Fruit fly (Drosophila melanogaster): Measurements from ENCODE around the gene CG6380.

CG6380 gene

dm6 chr2L:17243101-17243780 is 48.8 kb downstream of the CG6380 start (continued):
- TF ChIP-seq abd-A (tag; optimal IDR thresholded peaks at IDR 0.05) (peak; percentile 40), Eip74EF (GFP tag; optimal IDR thresholded peaks at IDR 0.05) (peak in 1 of 2 experiments; percentile 50), Oaz (GFP tag; IDR thresholded peaks at IDR 0.05) (no peak), klu (GFP tag; IDR thresholded peaks at IDR 0.05) (no peak), Six4 (GFP tag; optimal IDR thresholded peaks at IDR 0.05) (peak; percentile 50), croc (GFP tag; conservative IDR thresholded peaks at IDR 0.05) (peak; percentile 75), Ssrp (tag; optimal IDR thresholded peaks at IDR 0.05) (peak; percentile 73), Blimp-1 (GFP tag; optimal IDR thresholded peaks at IDR 0.05) (peak; percentile 91), CG18599 (GFP tag; optimal IDR thresholded peaks at IDR 0.05) (peak; percentile 65), nmo (GFP tag; optimal IDR thresholded peaks at IDR 0.05) (peak; percentile 80), lola (GFP tag; optimal IDR thresholded peaks at IDR 0.05) (peak in 1 of 3 experiments; percentile 42), Ada2b (GFP tag; IDR thresholded peaks at IDR 0.05) (peak; percentile 30; the same call in 1 of the 2 replicates), CG32772 (GFP tag; IDR thresholded peaks at IDR 0.05) (peak; percentile 54), sc (optimal IDR thresholded peaks at IDR 0.05) (no peak), sc (GFP tag; optimal IDR thresholded peaks at IDR 0.05) (no peak), sens-2 (GFP tag; IDR thresholded peaks at IDR 0.05) (no peak), seq (GFP tag; IDR thresholded peaks at IDR 0.05) (0 out of 2 replicates have a peak, but pooled peaks have one; percentile 15), ara (GFP tag; IDR thresholded peaks at IDR 0.05) (peak; percentile 80), so (GFP tag; IDR thresholded peaks at IDR 0.05) (peak; percentile 60; the same call in 1 of the 3 replicates), otp (GFP tag; IDR thresholded peaks at IDR 0.05) (0 out of 3 replicates have a peak, but pooled peaks have one; percentile 45), Pdp1 (GFP tag; optimal IDR thresholded peaks at IDR 0.05) (peak in 1 of 2 experiments; percentile 45), Hr39 (optimal IDR thresholded peaks at IDR 0.05) (no peak), scrt (GFP tag; optimal IDR thresholded peaks at IDR 0.05) (peak; percentile 11), ssp (GFP tag; IDR thresholded peaks at IDR 0.05) (peak; percentile 23; the same call in 1 of the 2 replicates), Xrp1 (GFP tag; IDR thresholded peaks at IDR 0.05) (peak; percentile 88), prd (optimal IDR thresholded peaks at IDR 0.05) (no peak), prd (GFP tag; IDR thresholded peaks at IDR 0.05) (peak; percentile 75), onecut (GFP tag; IDR thresholded peaks at IDR 0.05) (peak; percentile 9; the same call in 1 of the 2 replicates), CG7839 (tag; optimal IDR thresholded peaks at IDR 0.05) (peak; percentile 75), D19A (tag; optimal IDR thresholded peaks at IDR 0.05) (peak; percentile 40), Hr51 (GFP tag; optimal IDR thresholded peaks at IDR 0.05) (peak in 1 of 2 experiments; percentile 34), CG12391 (tag; optimal IDR thresholded peaks at IDR 0.05) (peak; percentile 5), Dbx (GFP tag; IDR thresholded peaks at IDR 0.05) (no peak), CG2199 (GFP tag; IDR thresholded peaks at IDR 0.05) (no peak), mirr (GFP tag; optimal IDR thresholded peaks at IDR 0.05) (no peak), unpg (GFP tag; optimal IDR thresholded peaks at IDR 0.05) (peak; percentile 34), ap (GFP tag; IDR thresholded peaks at IDR 0.05) (0 out of 2 replicates have a peak, but pooled peaks have one; percentile 28), zfh2 (GFP tag; optimal IDR thresholded peaks at IDR 0.05) (no peak), CG14014 (GFP tag; IDR thresholded peaks at IDR 0.05) (no peak), sqz (GFP tag; optimal IDR thresholded peaks at IDR 0.05) (peak; percentile 28), dmrt11E (tag; optimal IDR thresholded peaks at IDR 0.05) (peak; percentile 50), Oli (tag; optimal IDR thresholded peaks at IDR 0.05) (peak; percentile 24), CG5953 (GFP tag; IDR thresholded peaks at IDR 0.05) (0 out of 2 replicates have a peak, but pooled peaks have one; percentile 31), CG17186 (GFP tag; optimal IDR thresholded peaks at IDR 0.05) (peak; percentile 21), CG15696 (tag; optimal IDR thresholded peaks at IDR 0.05) (peak; percentile 57), pnt (GFP tag; optimal IDR thresholded peaks at IDR 0.05) (peak; percentile 34), CG11398 (GFP tag; optimal IDR thresholded peaks at IDR 0.05) (no peak), CG34422 (GFP tag; IDR thresholded peaks at IDR 0.05) (0 out of 3 replicates have a peak, but pooled peaks have one; percentile 13), twi (tag; optimal IDR thresholded peaks at IDR 0.05) (peak; percentile 37)

All from whole organism, embryonic.